Fruit fly (Drosophila melanogaster) whole organism, embryonic: ENCODE results near the gene Hip14.
A peak's percentile ranks its signal among the peaks of the same experiment; 100 is the strongest.

ENCODE experiments used
- Atf6 ChIP-seq: fragments of 200-800 bp; sonication (Bioruptor generic); IDR thresholded peaks from 2 replicates; pipeline ENCODE4 v1.3.6; 2022; ENCODE audit warnings: missing biosample characterization, missing genetic modification characterization
- BEAF-32 ChIP-seq: fragments of 200-800 bp; sonication (Bioruptor generic); optimal IDR thresholded peaks from 3 replicates; lab custom pipeline; 2017; ENCODE audit warnings: missing biosample characterization, missing genetic modification characterization, mild to moderate bottlenecking, moderate library complexity, missing genetic modification reagents
- CG10267 ChIP-seq: fragments of 200-800 bp; sonication (Bioruptor generic); optimal IDR thresholded peaks from 2 replicates; lab custom pipeline; 2018; ENCODE audit warnings: missing biosample characterization, mild to moderate bottlenecking, missing genetic modification characterization, moderate library complexity
- CG10462 ChIP-seq: fragments of 200-800 bp; sonication (Bioruptor generic); optimal IDR thresholded peaks from 2 replicates; lab custom pipeline; 2016; ENCODE audit warnings: missing biosample characterization, missing genetic modification characterization
- CG10959 ChIP-seq: fragments of 200-800 bp; sonication (Bioruptor generic); IDR thresholded peaks from 2 replicates; pipeline ENCODE4 v1.3.6; 2022; ENCODE audit warnings: missing biosample characterization, missing genetic modification characterization
- CG11695 ChIP-seq: fragments of 200-800 bp; sonication (Bioruptor generic); IDR thresholded peaks from 3 replicates; pipeline ENCODE4 v1.3.6; 2022; ENCODE audit warnings: missing biosample characterization, missing genetic modification characterization
- CG12769 ChIP-seq: fragments of 200-800 bp; sonication (Bioruptor generic); optimal IDR thresholded peaks from 2 replicates; lab custom pipeline; 2019; ENCODE audit warnings: missing biosample characterization, mild to moderate bottlenecking, missing genetic modification characterization, moderate library complexity
- CG13624 ChIP-seq: fragments of 200-800 bp; sonication (Bioruptor generic); optimal IDR thresholded peaks from 2 replicates; lab custom pipeline; 2016; ENCODE audit warnings: missing biosample characterization, missing genetic modification characterization
- CG1602 ChIP-seq: fragments of 200-800 bp; sonication (Bioruptor generic); optimal IDR thresholded peaks from 3 replicates; lab custom pipeline; 2016; ENCODE audit warnings: missing biosample characterization, missing genetic modification characterization
- CG1832 ChIP-seq: fragments of 200-800 bp; sonication (Bioruptor generic); optimal IDR thresholded peaks from 2 replicates; lab custom pipeline; 2017; ENCODE audit warnings: missing biosample characterization, mild to moderate bottlenecking, missing genetic modification characterization, inconsistent platforms
- CG2202 ChIP-seq: fragments of 200-800 bp; sonication (Bioruptor generic); optimal IDR thresholded peaks from 2 replicates; lab custom pipeline; 2018; ENCODE audit warnings: missing biosample characterization, mild to moderate bottlenecking, missing genetic modification characterization
- CG2889 ChIP-seq: fragments of 200-800 bp; sonication (Bioruptor generic); IDR thresholded peaks from 3 replicates; pipeline ENCODE4 v1.3.6; 2022; ENCODE audit warnings: missing biosample characterization, missing genetic modification characterization
- CG30431 ChIP-seq: fragments of 200-800 bp; sonication (Bioruptor generic); optimal IDR thresholded peaks from 2 replicates; lab custom pipeline; 2017; ENCODE audit warnings: missing biosample characterization, missing genetic modification characterization
- CG3726 ChIP-seq: fragments of 200-800 bp; sonication (Bioruptor generic); IDR thresholded peaks from 3 replicates; pipeline ENCODE4, ENCODE4 v1.3.6; 2022; ENCODE audit warnings: missing biosample characterization, missing genetic modification characterization
- CG4328 ChIP-seq: fragments of 200-800 bp; sonication (Bioruptor generic); optimal IDR thresholded peaks from 3 replicates; lab custom pipeline; 2017; ENCODE audit warnings: missing biosample characterization, missing genetic modification reagents, missing genetic modification characterization
- CG6175 ChIP-seq: fragments of 200-800 bp; sonication (Bioruptor generic); IDR thresholded peaks from 3 replicates; pipeline ENCODE4 v1.3.6; 2022; ENCODE audit warnings: missing biosample characterization, missing genetic modification characterization
- CG7786 ChIP-seq: fragments of 200-800 bp; sonication (Bioruptor generic); optimal IDR thresholded peaks from 2 replicates; lab custom pipeline; 2016; ENCODE audit warnings: missing biosample characterization, missing genetic modification characterization
- CG7928 ChIP-seq: fragments of 200-800 bp; sonication (Bioruptor generic); optimal IDR thresholded peaks from 2 replicates; lab custom pipeline; 2017; ENCODE audit warnings: missing biosample characterization, mild to moderate bottlenecking, missing genetic modification characterization
- CG7963 ChIP-seq: fragments of 200-800 bp; sonication (Bioruptor generic); IDR thresholded peaks from 3 replicates; pipeline ENCODE4 v1.3.6; 2022; ENCODE audit warnings: missing biosample characterization, missing genetic modification characterization; ENCODE audit not compliant: partially characterized antibody
- CG7987 ChIP-seq: fragments of 200-800 bp; sonication (Bioruptor generic); optimal IDR thresholded peaks from 2 replicates; lab custom pipeline; 2018; ENCODE audit warnings: missing biosample characterization, mild to moderate bottlenecking, missing genetic modification characterization, moderate library complexity
- CG9727 ChIP-seq: fragments of 200-800 bp; sonication (Bioruptor generic); optimal IDR thresholded peaks from 3 replicates; lab custom pipeline; 2017; ENCODE audit warnings: missing biosample characterization, mild to moderate bottlenecking, missing genetic modification characterization
- Camta ChIP-seq: fragments of 200-800 bp; sonication (Bioruptor generic); optimal IDR thresholded peaks from 2 replicates; lab custom pipeline; 2016; ENCODE audit warnings: missing biosample characterization, missing genetic modification characterization
- D ChIP-seq, 2 experiments: fragments of 200-800 bp in 1 of 2; fragments of >200 bp in 1 of 2; sonication (Bioruptor generic) in 1 of 2; optimal IDR thresholded peaks; 2 replicates in 1 of 2; 3 replicates in 1 of 2; lab custom pipeline; 2017; ENCODE audit warnings: mild to moderate bottlenecking in 1 of 2, missing biosample characterization in 1 of 2, missing genetic modification characterization in 1 of 2, missing genetic modification reagents in 1 of 2
- ERR ChIP-seq: fragments of 200-800 bp; sonication (Bioruptor generic); optimal IDR thresholded peaks from 2 replicates; lab custom pipeline; 2016; ENCODE audit warnings: missing biosample characterization, missing genetic modification characterization
- Elba2 ChIP-seq: fragments of 200-800 bp; sonication (Bioruptor generic); optimal IDR thresholded peaks from 3 replicates; lab custom pipeline; 2016; ENCODE audit warnings: missing biosample characterization, missing genetic modification characterization
- Ets65A ChIP-seq: fragments of 200-800 bp; sonication (Bioruptor generic); peaks from one replicate; lab custom pipeline; 2016; ENCODE audit warnings: missing biosample characterization, missing genetic modification characterization
- Gug ChIP-seq: fragments of 200-800 bp; sonication (Bioruptor generic); IDR thresholded peaks from 4 replicates; pipeline ENCODE4 v1.3.6; 2022; ENCODE audit warnings: missing biosample characterization, missing genetic modification characterization
- HLH54F ChIP-seq: fragments of 200-800 bp; sonication (Bioruptor generic); optimal IDR thresholded peaks from 3 replicates; lab custom pipeline; 2016; ENCODE audit warnings: missing biosample characterization, missing genetic modification characterization
- Lhr ChIP-seq: fragments of 200-800 bp; sonication (Bioruptor generic); optimal IDR thresholded peaks from 3 replicates; lab custom pipeline; 2017; ENCODE audit warnings: mild to moderate bottlenecking, missing biosample characterization, missing genetic modification reagents, missing genetic modification characterization
- Pdp1 ChIP-seq, 2 experiments: fragments of 200-800 bp; sonication (Bioruptor generic); optimal IDR thresholded peaks; 3 replicates each; lab custom pipeline; 2016; ENCODE audit warnings: missing biosample characterization in 2 of 2, missing genetic modification characterization in 2 of 2, mild to moderate bottlenecking in 1 of 2, moderate library complexity in 1 of 2
- Ptx1 ChIP-seq: fragments of 200-800 bp; sonication (Bioruptor generic); IDR thresholded peaks from 2 replicates; pipeline ENCODE4 v1.3.6; 2022; ENCODE audit warnings: missing biosample characterization, missing genetic modification characterization
- TFAM ChIP-seq: fragments of 200-800 bp; sonication (Bioruptor generic); optimal IDR thresholded peaks from 2 replicates; lab custom pipeline; 2017; ENCODE audit warnings: missing biosample characterization, missing genetic modification characterization, inconsistent platforms
- ap ChIP-seq: fragments of 200-800 bp; sonication (Bioruptor generic); IDR thresholded peaks from 2 replicates; pipeline ENCODE4 v1.3.6; 2022; ENCODE audit warnings: missing biosample characterization, missing genetic modification characterization
- chif ChIP-seq, 2 experiments: fragments of 200-800 bp; sonication (Bioruptor generic); optimal IDR thresholded peaks; 3 replicates each; lab custom pipeline; 2016; ENCODE audit warnings: missing biosample characterization in 2 of 2, missing genetic modification characterization in 2 of 2
- esg ChIP-seq: fragments of 200-800 bp; sonication (Bioruptor generic); conservative IDR thresholded peaks from 2 replicates; pipeline ENCODE4 v1.3.6; 2022; ENCODE audit warnings: missing biosample characterization, missing genetic modification characterization
- fd3F ChIP-seq: fragments of 200-800 bp; sonication (Bioruptor generic); optimal IDR thresholded peaks from 2 replicates; lab custom pipeline; 2018; ENCODE audit warnings: missing biosample characterization, mild to moderate bottlenecking, missing genetic modification characterization, moderate library complexity
- jigr1 ChIP-seq: fragments of 200-800 bp; sonication (Bioruptor generic); IDR thresholded peaks from 3 replicates; pipeline ENCODE4 v1.3.6; 2022; ENCODE audit warnings: missing biosample characterization, missing genetic modification characterization
- knrl ChIP-seq: fragments of 200-800 bp; sonication (Bioruptor generic); IDR thresholded peaks from 3 replicates; pipeline ENCODE4 v1.3.6; 2022; ENCODE audit warnings: missing biosample characterization, missing genetic modification characterization; ENCODE audit not compliant: partially characterized antibody
- lbe ChIP-seq: fragments of 200-800 bp; sonication (Bioruptor generic); optimal IDR thresholded peaks from 2 replicates; lab custom pipeline; 2016; ENCODE audit warnings: missing biosample characterization, mild to moderate bottlenecking, missing genetic modification characterization
- onecut ChIP-seq: fragments of 200-800 bp; sonication (Bioruptor generic); IDR thresholded peaks from 2 replicates; pipeline ENCODE4 v1.3.6; 2022; ENCODE audit warnings: missing biosample characterization, missing genetic modification characterization
- pan ChIP-seq, 4 experiments: fragments of >200 bp in 3 of 4; fragments of 200-800 bp in 1 of 4; sonication (Bioruptor generic) in 1 of 4; optimal IDR thresholded peaks in 3 of 4; IDR thresholded peaks in 1 of 4; 2 replicates each; pipeline versions ENCODE4 v1.3.6 to Lab custom; 2017 to 2022; ENCODE audit warnings: missing biosample characterization in 2 of 4, missing genetic modification characterization in 2 of 4, mixed read lengths in 1 of 4
- psq ChIP-seq: fragments of 200-800 bp; sonication (Bioruptor generic); optimal IDR thresholded peaks from 2 replicates; lab custom pipeline; 2017; ENCODE audit warnings: missing biosample characterization, missing genetic modification characterization
- seq ChIP-seq: fragments of 200-800 bp; sonication (Bioruptor generic); IDR thresholded peaks from 2 replicates; pipeline ENCODE4 v1.3.6; 2022; ENCODE audit warnings: missing biosample characterization, missing genetic modification characterization
- slbo ChIP-seq: fragments of 200-800 bp; sonication (Bioruptor generic); IDR thresholded peaks from 2 replicates; pipeline ENCODE4 v1.3.6; 2022; ENCODE audit warnings: missing biosample characterization, missing genetic modification characterization
- slp2 ChIP-seq: fragments of 200-800 bp; sonication (Bioruptor generic); optimal IDR thresholded peaks from 2 replicates; lab custom pipeline; 2016; ENCODE audit warnings: missing biosample characterization, missing genetic modification characterization
- tgo ChIP-seq: fragments of 200-800 bp; sonication (Bioruptor generic); IDR thresholded peaks from 3 replicates; pipeline ENCODE4 v1.3.6; 2022; ENCODE audit warnings: missing biosample characterization, missing genetic modification characterization
- tio ChIP-seq: fragments of 200-800 bp; sonication (Bioruptor generic); optimal IDR thresholded peaks from 2 replicates; lab custom pipeline; 2017; ENCODE audit warnings: missing biosample characterization, missing genetic modification characterization, inconsistent platforms
- toy ChIP-seq: fragments of 200-800 bp; sonication (Bioruptor generic); IDR thresholded peaks from 2 replicates; pipeline ENCODE4 v1.3.6; 2022; ENCODE audit warnings: missing biosample characterization, missing genetic modification characterization
- zf30C ChIP-seq: fragments of 200-800 bp; sonication (Bioruptor generic); optimal IDR thresholded peaks from 3 replicates; lab custom pipeline; 2018; ENCODE audit warnings: missing biosample characterization, mild to moderate bottlenecking, missing genetic modification characterization

Gene Hip14

DNA sequence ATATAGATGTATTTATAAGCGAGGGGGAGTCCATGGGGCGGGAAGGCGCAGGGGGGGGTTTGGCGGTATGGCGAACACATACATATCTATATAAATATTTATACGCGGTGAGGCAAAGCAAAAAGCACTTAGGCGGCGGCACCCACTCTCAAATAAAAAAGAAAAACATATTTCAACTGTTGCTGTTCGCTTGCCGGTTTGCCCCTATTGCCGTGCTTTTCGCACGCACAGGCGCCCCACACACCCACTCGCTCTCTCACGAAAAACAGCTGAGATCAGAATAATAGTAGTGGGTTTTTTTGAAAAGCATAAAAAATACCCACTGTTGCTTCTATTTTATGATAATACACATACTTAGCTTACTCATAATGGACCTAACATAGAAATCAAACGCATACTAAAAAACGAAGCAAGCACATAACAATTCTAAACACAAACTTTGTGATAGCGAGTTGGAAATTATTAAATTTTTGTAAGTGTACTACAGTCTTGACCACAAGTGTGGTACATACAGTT is 13.2 kb downstream of the Hip14 start (continued):
- TF ChIP-seq lbe (GFP tag; lab: Kevin White, UChicago) (no peak), seq (GFP tag; lab: Robert Waterston, UW) (peak; percentile 62), CG1602 (GFP tag; lab: Kevin White, UChicago) (peak; percentile 51), pan (optimal IDR thresholded peaks at IDR 0.05; lab: Kevin White, UChicago) (no peak), pan (GFP tag; optimal IDR thresholded peaks at IDR 0.05 in 1 of 2, IDR thresholded peaks at IDR 0.05 in 1 of 2) (peak in 1 of 2 experiments; percentile 80), fd3F (peak; percentile 77), toy (0 out of 2 replicates have a peak, but pooled peaks have one; percentile 9), ERR (peak; percentile 72), CG2889 (peak; percentile 52; the same call in 1 of the 3 replicates), slbo (GFP tag; lab: Robert Waterston, UW) (peak; percentile 80), CG7786 (GFP tag; lab: Kevin White, UChicago) (peak; percentile 84), CG30431 (GFP tag; lab: Kevin White, UChicago) (no peak), Pdp1 (GFP tag; optimal IDR thresholded peaks at IDR 0.05; lab: Kevin White, UChicago) (peak; percentile 73 to 78), CG9727 (peak; percentile 81), CG1832 (peak; percentile 59), Lhr (GFP tag; lab: Kevin White, UChicago) (no peak), CG11695 (GFP tag; lab: Robert Waterston, UW) (peak; percentile 71; the same call in 2 of the 3 replicates), CG13624 (GFP tag; lab: Kevin White, UChicago) (peak; percentile 87), Atf6 (GFP tag; lab: Robert Waterston, UW) (peak; percentile 92), Ets65A (GFP tag; lab: Kevin White, UChicago) (no peak), tio (GFP tag; lab: Kevin White, UChicago) (peak; percentile 75), tgo (GFP tag; lab: Robert Waterston, UW) (peak; percentile 70), CG4328 (GFP tag; lab: Kevin White, UChicago) (peak; percentile 67), CG10462 (GFP tag; lab: Kevin White, UChicago) (no peak), CG7987 (no peak), esg (GFP tag; lab: Robert Waterston, UW) (peak; percentile 60; the same call in 1 of the 2 replicates), Camta (GFP tag; lab: Kevin White, UChicago) (peak; percentile 67), Elba2 (GFP tag; lab: Kevin White, UChicago) (no peak), slp2 (GFP tag; lab: Kevin White, UChicago) (peak; percentile 67), CG2202 (tag; lab: Kevin White, UChicago) (no peak), CG7928 (GFP tag; lab: Kevin White, UChicago) (peak; percentile 16), BEAF-32 (no peak), ap (GFP tag; lab: Robert Waterston, UW) (no peak), Ptx1 (GFP tag; lab: Robert Waterston, UW) (peak; percentile 76), CG7963 (GFP tag; lab: Robert Waterston, UW) (no peak), knrl (GFP tag; lab: Robert Waterston, UW) (no peak), CG10267 (peak; percentile 31), zf30C (peak; percentile 16), onecut (GFP tag; lab: Robert Waterston, UW) (peak; percentile 22; the same call in 1 of the 2 replicates), CG10959 (GFP tag; lab: Robert Waterston, UW) (no peak), D (optimal IDR thresholded peaks at IDR 0.05; lab: Kevin White, UChicago) (no peak), D (GFP tag; optimal IDR thresholded peaks at IDR 0.05; lab: Kevin White, UChicago) (peak; percentile 23), Gug (GFP tag; lab: Robert Waterston, UW) (peak; percentile 50; the same call in 2 of the 4 replicates), psq (GFP tag; lab: Kevin White, UChicago) (no peak), jigr1 (GFP tag; lab: Robert Waterston, UW) (no peak), CG3726 (GFP tag; lab: Robert Waterston, UW) (no peak), chif (GFP tag; optimal IDR thresholded peaks at IDR 0.05; lab: Kevin White, UChicago) (peak; percentile 47 to 55), CG12769 (tag; lab: Kevin White, UChicago) (peak; percentile 89), CG6175 (GFP tag; lab: Robert Waterston, UW) (peak; percentile 48; the same call in 1 of the 3 replicates), HLH54F (peak; percentile 86), TFAM (GFP tag; lab: Kevin White, UChicago) (no peak)
